Fruit fly (Drosophila melanogaster): ENCODE data around the gene Atg4b.

Atg4b gene

DNA sequence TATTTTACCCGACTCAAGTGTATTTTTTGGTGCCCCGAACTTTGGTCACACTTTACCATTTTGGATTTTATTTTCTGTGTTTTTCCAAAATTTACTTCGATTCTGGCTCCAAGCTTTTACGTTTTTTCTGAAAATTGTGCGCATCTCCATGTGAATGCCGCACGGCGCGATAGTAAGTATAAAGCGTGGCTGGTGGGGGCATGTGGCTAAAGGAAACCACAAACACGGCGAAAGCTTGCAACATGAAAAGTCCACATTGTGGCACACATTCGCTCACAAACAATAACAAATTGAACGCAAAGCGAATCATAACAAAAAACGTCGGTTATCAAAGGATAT, 36.0 kb downstream of the Atg4b start, which contains the start of gene ear:
Gene ear (plus strand): TSS at position 10 of the 339 bp plus-strand sequence.
- TF ChIP-seq Dll (GFP tag; IDR thresholded peaks at IDR 0.05; ENCODE audit: partially characterized antibody) (0 out of 4 replicates have a peak, but pooled peaks have one; percentile 25), danr (GFP tag; IDR thresholded peaks at IDR 0.05) (no peak), Sin3A (optimal IDR thresholded peaks at IDR 0.05) (peak; percentile 0), sna (GFP tag; IDR thresholded peaks at IDR 0.05; ENCODE audit: partially characterized antibody) (no peak), CG9797 (GFP tag; optimal IDR thresholded peaks at IDR 0.05) (peak; percentile 40), MBD-R2 (GFP tag; IDR thresholded peaks at IDR 0.05) (peak; percentile 48), CG15479 (GFP tag; optimal IDR thresholded peaks at IDR 0.05) (no peak), CG17186 (GFP tag; optimal IDR thresholded peaks at IDR 0.05) (peak; percentile 55), NfI (GFP tag; optimal IDR thresholded peaks at IDR 0.05) (no peak), Med (GFP tag) (peak; percentile 11), bbx (GFP tag; IDR thresholded peaks at IDR 0.05; ENCODE audit: partially characterized antibody) (0 out of 2 replicates have a peak, but pooled peaks have one; percentile 7), MESR4 (GFP tag; optimal IDR thresholded peaks at IDR 0.05) (peak; percentile 87), usp (GFP tag; optimal IDR thresholded peaks at IDR 0.05) (no peak), pzg (GFP tag; optimal IDR thresholded peaks at IDR 0.05) (peak; percentile 50), gfzf (GFP tag; optimal IDR thresholded peaks at IDR 0.05) (peak; percentile 81), CG4617 (GFP tag; optimal IDR thresholded peaks at IDR 0.05; ENCODE audit: borderline replicate concordance) (peak; percentile 82)

DNA sequence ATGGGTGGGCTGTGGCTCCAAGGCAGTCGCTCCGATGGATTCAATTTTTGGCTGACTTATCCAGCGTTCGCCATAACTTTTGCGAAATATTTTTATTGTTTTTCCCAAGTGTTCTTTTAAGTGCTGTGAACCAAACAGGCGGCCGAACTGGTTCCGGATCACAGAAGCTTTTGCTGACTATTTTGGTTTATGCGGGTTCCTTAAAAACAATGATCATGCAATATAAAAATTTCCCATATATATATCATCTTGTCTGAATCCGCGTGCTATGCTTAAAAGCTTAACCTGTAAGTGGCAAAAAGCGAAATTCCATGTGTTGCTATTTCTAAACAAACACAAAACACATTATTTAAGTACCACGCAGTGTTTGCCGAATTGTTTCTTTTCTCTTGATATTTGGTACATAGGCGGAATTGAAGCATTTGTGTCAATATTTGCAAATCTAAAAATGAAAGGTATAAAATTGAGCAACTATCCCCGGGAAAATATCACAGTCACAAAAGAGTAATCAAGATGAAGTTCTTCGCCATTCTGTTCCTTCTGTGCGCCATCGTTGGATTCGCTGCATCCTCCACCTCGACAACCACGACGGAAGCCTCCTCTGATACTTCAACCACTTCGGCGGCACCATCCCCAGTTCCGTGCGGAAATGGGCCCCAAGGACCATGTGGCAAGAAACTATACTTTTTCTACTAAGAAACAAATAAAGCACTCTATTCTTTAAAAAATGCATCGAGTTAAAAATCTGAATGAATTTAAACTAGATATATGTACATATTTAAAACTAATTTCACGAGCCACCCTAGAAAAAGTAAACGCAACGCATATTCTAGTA, 36.6 kb downstream of the Atg4b start, which contains the start of the genes CG6276 and CG44040:
Gene CG6276 (minus strand): TSS at position 158 of the 835 bp plus-strand sequence.
Gene CG44040 (plus strand): TSS at position 467 of the 835 bp plus-strand sequence.
- 0 out of 2 replicates have a peak, but pooled peaks have one; percentile 23 for TF ChIP-seq Adf1 (GFP tag; IDR thresholded peaks at IDR 0.05)
- TF ChIP-seq CG32772 (GFP tag; IDR thresholded peaks at IDR 0.05): peak; percentile 24; the same call in 1 of the 2 replicates
- no peak for TF ChIP-seq CkIIα-i1 (GFP tag; IDR thresholded peaks at IDR 0.05)
- peak; percentile 49 for TF ChIP-seq CG12391 (tag; optimal IDR thresholded peaks at IDR 0.05)
- no peak for TF ChIP-seq tll (GFP tag; optimal IDR thresholded peaks at IDR 0.05)
- no peak for TF ChIP-seq CG34422 (GFP tag; IDR thresholded peaks at IDR 0.05)
- peak; percentile 99 for TF ChIP-seq CG15514 (GFP tag; optimal IDR thresholded peaks at IDR 0.05)
- no peak for TF ChIP-seq CG6175 (GFP tag; IDR thresholded peaks at IDR 0.05)
- TF ChIP-seq CG2712 (tag; optimal IDR thresholded peaks at IDR 0.05): peak; percentile 53
- peak; percentile 27 for TF ChIP-seq az2 (GFP tag; optimal IDR thresholded peaks at IDR 0.05)
- TF ChIP-seq CG1024 (GFP tag; IDR thresholded peaks at IDR 0.05): no peak
- peak; percentile 13 for TF ChIP-seq CG8944 (GFP tag; optimal IDR thresholded peaks at IDR 0.05)
- no peak for TF ChIP-seq hth (optimal IDR thresholded peaks at IDR 0.05)
- TF ChIP-seq disco-r (GFP tag; optimal IDR thresholded peaks at IDR 0.05): peak; percentile 5
- TF ChIP-seq ro (GFP tag; IDR thresholded peaks at IDR 0.05): 0 out of 2 replicates have a peak, but pooled peaks have one; percentile 20
- no peak for TF ChIP-seq CG10565 (GFP tag; optimal IDR thresholded peaks at IDR 0.05)
- TF ChIP-seq CG9876 (GFP tag; optimal IDR thresholded peaks at IDR 0.05): peak; percentile 37
- no peak for TF ChIP-seq CG11085 (GFP tag; IDR thresholded peaks at IDR 0.05)
- no peak for TF ChIP-seq CG11560 (tag; IDR thresholded peaks at IDR 0.05)
- peak; percentile 6 for TF ChIP-seq schlank (tag; optimal IDR thresholded peaks at IDR 0.05)
- TF ChIP-seq E2f1 (GFP tag; IDR thresholded peaks at IDR 0.05): 0 out of 2 replicates have a peak, but pooled peaks have one; percentile 32
- TF ChIP-seq CG18262 (tag; optimal IDR thresholded peaks at IDR 0.05): peak; percentile 48
- TF ChIP-seq Ptx1 (GFP tag; IDR thresholded peaks at IDR 0.05): peak; percentile 40; the same call in 1 of the 2 replicates
- TF ChIP-seq Dp (GFP tag; optimal IDR thresholded peaks at IDR 0.05): peak; percentile 21
- TF ChIP-seq Awh (GFP tag; IDR thresholded peaks at IDR 0.05): peak; percentile 39; the same call in 1 of the 2 replicates
- TF ChIP-seq dysf (GFP tag; IDR thresholded peaks at IDR 0.05): peak; percentile 45; the same call in 1 of the 3 replicates
- TF ChIP-seq CG4617 (GFP tag; optimal IDR thresholded peaks at IDR 0.05; ENCODE audit: borderline replicate concordance): peak; percentile 24
- TF ChIP-seq fru (optimal IDR thresholded peaks at IDR 0.05): no peak
- peak; percentile 44 for TF ChIP-seq NfI (GFP tag; optimal IDR thresholded peaks at IDR 0.05)
- TF ChIP-seq scrt (GFP tag; optimal IDR thresholded peaks at IDR 0.05): no peak
- TF ChIP-seq Dad (GFP tag; optimal IDR thresholded peaks at IDR 0.05): peak; percentile 60
- TF ChIP-seq ara (GFP tag; IDR thresholded peaks at IDR 0.05): 0 out of 2 replicates have a peak, but pooled peaks have one; percentile 4
- TF ChIP-seq Meics (GFP tag; optimal IDR thresholded peaks at IDR 0.05): peak; percentile 72
- peak; percentile 5 for TF ChIP-seq CG12155 (GFP tag; optimal IDR thresholded peaks at IDR 0.05)
